Fruit fly (Drosophila melanogaster) whole organism, embryonic: Measurements from ENCODE around the gene CG15572.

Experiments used
- CG11504 ChIP-seq: fragments of 200-800 bp; sonication (Bioruptor generic); optimal IDR thresholded peaks from 3 replicates; lab custom pipeline; 2019; ENCODE audit warnings: missing biosample characterization, mild to moderate bottlenecking, missing genetic modification characterization, moderate library complexity
- CG11723 ChIP-seq: fragments of 200-800 bp; sonication (Bioruptor generic); optimal IDR thresholded peaks from 2 replicates; lab custom pipeline; 2017; ENCODE audit warnings: missing biosample characterization, mild to moderate bottlenecking, missing genetic modification characterization
- CG1792 ChIP-seq: fragments of 200-800 bp; sonication (Bioruptor generic); optimal IDR thresholded peaks from 2 replicates; lab custom pipeline; 2016; ENCODE audit warnings: missing biosample characterization, missing genetic modification characterization
- CG8290 ChIP-seq, 3 experiments: fragments of 200-800 bp; sonication (Bioruptor generic); optimal IDR thresholded peaks; 2 replicates each; lab custom pipeline; 2016 to 2019; ENCODE audit warnings: missing biosample characterization in 3 of 3, missing genetic modification characterization in 3 of 3, mild to moderate bottlenecking in 2 of 3, moderate library complexity in 1 of 3
- Lhr ChIP-seq: fragments of 200-800 bp; sonication (Bioruptor generic); optimal IDR thresholded peaks from 3 replicates; lab custom pipeline; 2017; ENCODE audit warnings: mild to moderate bottlenecking, missing biosample characterization, missing genetic modification reagents, missing genetic modification characterization
- Poxn ChIP-seq: fragments of 200-800 bp; sonication (Bioruptor generic); IDR thresholded peaks from 2 replicates; pipeline ENCODE4 v1.3.6; 2022; ENCODE audit warnings: missing biosample characterization, missing genetic modification characterization
- Sin3A ChIP-seq: fragments of >200 bp; optimal IDR thresholded peaks from 2 replicates; lab custom pipeline; 2018
- eve ChIP-seq, 2 experiments: fragments of >200 bp; optimal IDR thresholded peaks; 2 replicates each; lab custom pipeline; 2017; ENCODE audit warnings: missing biosample characterization in 2 of 2, missing genetic modification characterization in 2 of 2
- gro ChIP-seq: fragments of 200-800 bp; sonication (Bioruptor generic); optimal IDR thresholded peaks from 2 replicates; lab custom pipeline; 2016; ENCODE audit warnings: missing biosample characterization, missing genetic modification characterization
- peb ChIP-seq: fragments of 200-800 bp; sonication (Bioruptor generic); IDR thresholded peaks from 2 replicates; pipeline ENCODE4 v1.3.6; 2022; ENCODE audit warnings: missing biosample characterization, missing genetic modification characterization
- phol ChIP-seq: fragments of 200-800 bp; sonication (Bioruptor generic); optimal IDR thresholded peaks from 3 replicates; lab custom pipeline; 2018; ENCODE audit warnings: missing biosample characterization, mild to moderate bottlenecking, missing genetic modification characterization, moderate library complexity

dm6 chrX:4265327-4265726 is 3.2 kb upstream of the CG15572 start:
- no peak for TF ChIP-seq gro (GFP tag; lab: Kevin White, UChicago)
- TF ChIP-seq Poxn (GFP tag; lab: Robert Waterston, UW) = no peak
- no peak for TF ChIP-seq CG11504
- no peak for TF ChIP-seq eve (GFP tag; optimal IDR thresholded peaks at IDR 0.05; lab: Kevin White, UChicago)
- no peak for TF ChIP-seq Lhr (GFP tag; lab: Kevin White, UChicago)
- no peak for TF ChIP-seq Sin3A (lab: Kevin White, UChicago)
- no peak for TF ChIP-seq CG11723 (GFP tag; lab: Kevin White, UChicago)
- TF ChIP-seq peb = no peak
- no peak for TF ChIP-seq CG8290 (GFP tag; optimal IDR thresholded peaks at IDR 0.05; lab: Kevin White, UChicago)
- TF ChIP-seq CG8290 (tag; optimal IDR thresholded peaks at IDR 0.05; lab: Kevin White, UChicago) = no peak
- TF ChIP-seq phol (tag; lab: Kevin White, UChicago) = no peak
- no peak for TF ChIP-seq CG1792
